Worm (Caenorhabditis elegans): ENCODE measurements around the gene mrp-6.

The mrp-6 gene

DNA sequence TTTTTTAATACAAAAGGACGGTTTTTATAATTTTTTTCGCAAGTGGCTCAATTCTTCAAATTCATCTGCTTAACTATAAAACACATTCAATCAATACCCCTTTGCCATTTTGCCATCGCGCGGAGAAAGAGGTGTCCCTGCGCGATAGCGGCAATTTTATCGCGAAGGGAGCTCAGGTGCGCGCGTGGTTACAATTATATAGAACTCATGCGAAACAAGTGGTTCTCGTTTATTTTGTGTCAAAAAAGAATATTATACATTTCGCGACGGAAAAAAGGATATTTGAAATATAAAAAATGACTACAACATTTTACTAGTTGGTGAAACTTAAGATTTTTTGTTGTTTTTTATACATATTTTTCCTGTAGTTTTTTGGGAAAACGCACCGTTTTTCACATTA, 22.6 kb upstream of the mrp-6 start (continued):
- TF ChIP-seq madf-5 (GFP tag; IDR thresholded peaks at IDR 0.05) (peak in 1 of 2 experiments; percentile 98; a peak in 2 of 4 replicates), F26F4.8 (GFP tag; conservative IDR thresholded peaks at IDR 0.05) (no peak), lir-3 (tag; optimal IDR thresholded peaks at IDR 0.05) (peak; percentile 93), F49E8.2 (tag; optimal IDR thresholded peaks at IDR 0.05; ENCODE audit: borderline replicate concordance) (peak; percentile 60), ces-1 (GFP tag; optimal IDR thresholded peaks at IDR 0.05) (peak; percentile 94), ceh-82 (tag; optimal IDR thresholded peaks at IDR 0.05) (peak; percentile 78), nhr-11 (tag; optimal IDR thresholded peaks at IDR 0.05) (peak; percentile 98), ctbp-1 (GFP tag; IDR thresholded peaks at IDR 0.05) (peak; percentile 99), ceh-32 (tag; optimal IDR thresholded peaks at IDR 0.05; ENCODE audit: poor library complexity) (peak; percentile 93), rbr-2 (tag; optimal IDR thresholded peaks at IDR 0.05) (peak; percentile 99), Y5F2A.4 (GFP tag; optimal IDR thresholded peaks at IDR 0.05) (peak; percentile 96), nhr-6 (tag; optimal IDR thresholded peaks at IDR 0.05) (peak; percentile 98), hmg-1.1 (GFP tag; IDR thresholded peaks at IDR 0.05) (peak; percentile 100), nhr-25 (tag; optimal IDR thresholded peaks at IDR 0.05; ENCODE audit: borderline replicate concordance, insufficient read depth) (peak; percentile 97), unc-130 (GFP tag; optimal IDR thresholded peaks at IDR 0.05) (no peak), egl-43 (GFP tag; IDR thresholded peaks at IDR 0.05) (peak; percentile 100), dve-1 (tag; optimal IDR thresholded peaks at IDR 0.05; ENCODE audit: insufficient read depth) (peak; percentile 100), nhr-76 (tag; optimal IDR thresholded peaks at IDR 0.05) (peak; percentile 70), D1046.2 (GFP tag; IDR thresholded peaks at IDR 0.05) (peak; percentile 95), nhr-77 (tag; optimal IDR thresholded peaks at IDR 0.05) (peak; percentile 99), dmd-6 (GFP tag; IDR thresholded peaks at IDR 0.05) (peak; percentile 99), F44E2.7 (GFP tag; IDR thresholded peaks at IDR 0.05) (peak; percentile 93), R02D3.7 (tag; optimal IDR thresholded peaks at IDR 0.05) (peak; percentile 4), ztf-7 (tag; optimal IDR thresholded peaks at IDR 0.05) (peak; percentile 91), zag-1 (tag; optimal IDR thresholded peaks at IDR 0.05) (peak; percentile 98), mes-2 (tag; optimal IDR thresholded peaks at IDR 0.05; ENCODE audit: poor library complexity, severe bottlenecking) (peak; percentile 100), nhr-42 (GFP tag; IDR thresholded peaks at IDR 0.05) (peak; percentile 100), hlh-30 (tag; optimal IDR thresholded peaks at IDR 0.05; ENCODE audit: insufficient read depth) (peak; percentile 96), skn-1 (tag; optimal IDR thresholded peaks at IDR 0.05) (peak; percentile 86), ceh-62 (tag; optimal IDR thresholded peaks at IDR 0.05) (no peak), lin-1 (GFP tag; IDR thresholded peaks at IDR 0.05) (peak; percentile 97), mdl-1 (tag; optimal IDR thresholded peaks at IDR 0.05) (peak; percentile 93 to 97), nhr-102 (tag; optimal IDR thresholded peaks at IDR 0.05) (peak; percentile 99), ZK546.5 (tag; optimal IDR thresholded peaks at IDR 0.05) (peak; percentile 40 to 81), snpc-4 (tag; optimal IDR thresholded peaks at IDR 0.05) (peak; percentile 39), nhr-28 (tag; optimal IDR thresholded peaks at IDR 0.05) (peak; percentile 95), ZK337.2 (GFP tag; IDR thresholded peaks at IDR 0.05) (peak; percentile 95), zip-2 (tag; optimal IDR thresholded peaks at IDR 0.05) (peak; percentile 95), gei-8 (GFP tag; optimal IDR thresholded peaks at IDR 0.05) (peak; percentile 50), lim-7 (GFP tag; IDR thresholded peaks at IDR 0.05) (peak; percentile 79), mxl-2 (GFP tag; conservative IDR thresholded peaks at IDR 0.05) (peak; percentile 91), daf-16 (GFP tag; optimal IDR thresholded peaks at IDR 0.05) (peak; percentile 96 to 99), daf-16 (tag; optimal IDR thresholded peaks at IDR 0.05) (peak; percentile 95), madf-9 (GFP tag; conservative IDR thresholded peaks at IDR 0.05) (peak; percentile 99), unc-39 (tag; optimal IDR thresholded peaks at IDR 0.05) (peak; percentile 83), cey-2 (tag; optimal IDR thresholded peaks at IDR 0.05; ENCODE audit: borderline replicate concordance, insufficient read depth) (peak; percentile 86), F10B5.3 (tag; optimal IDR thresholded peaks at IDR 0.05) (peak; percentile 97), Y75B8A.6 (GFP tag; IDR thresholded peaks at IDR 0.05) (peak; percentile 91), Y48G9A.11 (GFP tag; IDR thresholded peaks at IDR 0.05) (0 out of 2 replicates have a peak, but pooled peaks have one; percentile 15), saeg-2 (GFP tag; IDR thresholded peaks at IDR 0.05) (peak; percentile 99), aly-2 (tag; optimal IDR thresholded peaks at IDR 0.05) (no peak)

Data from whole organism, L4 larva.